Worm (Caenorhabditis elegans): ENCODE measurements around the gene gldi-5.

The gldi-5 gene

ce11 chrIII:3677378-3677777 lies 48.9 kb downstream of the gldi-5 start:
- peak; percentile 63 for TF ChIP-seq pha-4 (tag; optimal IDR thresholded peaks at IDR 0.05)
- peak; percentile 60 for TF ChIP-seq sptf-1 (tag; optimal IDR thresholded peaks at IDR 0.05)
- TF ChIP-seq nhr-12 (tag; optimal IDR thresholded peaks at IDR 0.05): no peak
- peak; percentile 79 for TF ChIP-seq ces-1 (GFP tag; optimal IDR thresholded peaks at IDR 0.05)
- TF ChIP-seq ceh-43 (GFP tag; optimal IDR thresholded peaks at IDR 0.05): no peak
- TF ChIP-seq blmp-1 (tag; optimal IDR thresholded peaks at IDR 0.05): no peak
- TF ChIP-seq elt-3 (tag; optimal IDR thresholded peaks at IDR 0.05): no peak
- peak; percentile 25 for TF ChIP-seq ceh-39 (tag; optimal IDR thresholded peaks at IDR 0.05)
- TF ChIP-seq lsy-2 (tag; optimal IDR thresholded peaks at IDR 0.05): no peak
- TF ChIP-seq unc-120 (tag; optimal IDR thresholded peaks at IDR 0.05; ENCODE audit: poor library complexity, severe bottlenecking): peak; percentile 77
- no peak for TF ChIP-seq nhr-76 (tag; optimal IDR thresholded peaks at IDR 0.05)
- TF ChIP-seq mep-1 (tag; optimal IDR thresholded peaks at IDR 0.05): peak; percentile 56
- TF ChIP-seq mls-2 (tag; optimal IDR thresholded peaks at IDR 0.05): peak; percentile 25
- peak; percentile 36 for TF ChIP-seq hlh-1 (tag; optimal IDR thresholded peaks at IDR 0.05)

- TF ChIP-seq lsy-2 (tag; optimal IDR thresholded peaks at IDR 0.05) (no peak), pha-4 (tag; optimal IDR thresholded peaks at IDR 0.05) (no peak), blmp-1 (tag; optimal IDR thresholded peaks at IDR 0.05) (no peak), unc-120 (tag; optimal IDR thresholded peaks at IDR 0.05; ENCODE audit: poor library complexity, severe bottlenecking) (no peak), nhr-76 (tag; optimal IDR thresholded peaks at IDR 0.05) (no peak), ceh-83 (GFP tag; optimal IDR thresholded peaks at IDR 0.05) (no peak), bed-3 (GFP tag; optimal IDR thresholded peaks at IDR 0.05) (no peak), ham-2 (GFP tag; optimal IDR thresholded peaks at IDR 0.05) (no peak), elt-3 (tag; optimal IDR thresholded peaks at IDR 0.05) (no peak), nhr-12 (tag; optimal IDR thresholded peaks at IDR 0.05) (no peak), unc-39 (tag; optimal IDR thresholded peaks at IDR 0.05) (no peak), tbx-8 (GFP tag; optimal IDR thresholded peaks at IDR 0.05) (no peak), lin-13 (tag; optimal IDR thresholded peaks at IDR 0.05) (no peak), nhr-237 (tag; optimal IDR thresholded peaks at IDR 0.05) (no peak), mep-1 (tag; optimal IDR thresholded peaks at IDR 0.05) (no peak), M03D4.4 (tag; optimal IDR thresholded peaks at IDR 0.05) (no peak), ztf-11 (tag; optimal IDR thresholded peaks at IDR 0.05) (no peak), snpc-4 (tag; optimal IDR thresholded peaks at IDR 0.05) (no peak), drap-1 (GFP tag; optimal IDR thresholded peaks at IDR 0.05) (no peak), unc-62 (GFP tag; optimal IDR thresholded peaks at IDR 0.05) (no peak)
Measured at ce11 chrIII:3675480-3675879, 50.8 kb downstream of the gldi-5 start.
